Worm (Caenorhabditis elegans) whole organism, L3 larva: ENCODE data around the gene C16C10.4.

ENCODE experiments used
- R02D3.7 ChIP-seq: fragments of 150-350 bp; optimal IDR thresholded peaks from 2 replicates; lab custom pipeline; 2014; ENCODE audit warnings: missing biosample characterization, missing genetic modification characterization
- ZK546.5 ChIP-seq: sonication (generic microtip); optimal IDR thresholded peaks from 2 replicates; lab custom pipeline; 2017; ENCODE audit warnings: missing biosample characterization, missing genetic modification characterization
- ama-1 ChIP-seq: fragments of 150-350 bp; optimal IDR thresholded peaks from 2 replicates; lab custom pipeline; 2018
- ceh-16 ChIP-seq: sonication (generic microtip); optimal IDR thresholded peaks from 2 replicates; lab custom pipeline; 2017; ENCODE audit warnings: missing biosample characterization, missing genetic modification characterization
- ceh-28 ChIP-seq: fragments of 150-350 bp; optimal IDR thresholded peaks from 2 replicates; lab custom pipeline; 2014; ENCODE audit warnings: missing biosample characterization, missing genetic modification reagents, missing genetic modification characterization
- ceh-9 ChIP-seq: sonication (generic microtip); optimal IDR thresholded peaks from 2 replicates; lab custom pipeline; 2018; ENCODE audit warnings: missing biosample characterization, missing genetic modification characterization
- daf-12 ChIP-seq: fragments of 150-350 bp; optimal IDR thresholded peaks from 2 replicates; lab custom pipeline; 2014; ENCODE audit warnings: missing biosample characterization, missing genetic modification reagents, missing genetic modification characterization
- egl-27 ChIP-seq: sonication (generic microtip); optimal IDR thresholded peaks from 4 replicates; lab custom pipeline; 2017; ENCODE audit warnings: missing biosample characterization, missing genetic modification reagents, missing genetic modification characterization
- elt-1 ChIP-seq: fragments of 150-350 bp; optimal IDR thresholded peaks from 2 replicates; lab custom pipeline; 2014; ENCODE audit warnings: missing biosample characterization, missing genetic modification characterization
- elt-2 ChIP-seq: sonication (generic microtip); optimal IDR thresholded peaks from 2 replicates; lab custom pipeline; 2016; ENCODE audit warnings: missing genetic modification reagents, mild to moderate bottlenecking, missing genetic modification characterization, missing compliant biosample characterization
- eor-1 ChIP-seq, 2 experiments: fragments of 150-350 bp; optimal IDR thresholded peaks; 2 replicates each; lab custom pipeline; 2014 to 2018; ENCODE audit warnings: missing biosample characterization in 2 of 2, missing genetic modification characterization in 2 of 2
- fkh-2 ChIP-seq: fragments of 150-350 bp; optimal IDR thresholded peaks from 2 replicates; lab custom pipeline; 2014; ENCODE audit warnings: missing biosample characterization, missing genetic modification reagents, missing genetic modification characterization
- fos-1 ChIP-seq: fragments of 150-350 bp; optimal IDR thresholded peaks from 2 replicates; lab custom pipeline; 2014; ENCODE audit warnings: missing biosample characterization, missing genetic modification characterization
- hmg-11 ChIP-seq: sonication (generic microtip); optimal IDR thresholded peaks from 2 replicates; lab custom pipeline; 2016; ENCODE audit warnings: missing genetic modification characterization, missing compliant biosample characterization
- jun-1 ChIP-seq: fragments of 150-350 bp; optimal IDR thresholded peaks from 2 replicates; lab custom pipeline; 2014; ENCODE audit warnings: missing biosample characterization, missing genetic modification reagents, missing genetic modification characterization
- lin-15B ChIP-seq: fragments of 150-350 bp; optimal IDR thresholded peaks from 2 replicates; lab custom pipeline; 2014; ENCODE audit warnings: missing biosample characterization, missing genetic modification characterization
- mml-1 ChIP-seq: fragments of 150-350 bp; sonication (generic microtip); optimal IDR thresholded peaks from 3 replicates; lab custom pipeline; 2014; ENCODE audit warnings: missing biosample characterization, missing genetic modification characterization
- nfya-1 ChIP-seq: sonication (generic microtip); optimal IDR thresholded peaks from 2 replicates; lab custom pipeline; 2017; ENCODE audit warnings: missing genetic modification characterization, mild to moderate bottlenecking, missing compliant biosample characterization, antibody characterized with exemption, moderate library complexity; ENCODE audit not compliant: insufficient read depth
- nhr-23 ChIP-seq: fragments of 150-350 bp; optimal IDR thresholded peaks from 2 replicates; lab custom pipeline; 2014; ENCODE audit warnings: missing biosample characterization, missing genetic modification reagents, missing genetic modification characterization
- nhr-28 ChIP-seq: fragments of 150-350 bp; optimal IDR thresholded peaks from 2 replicates; lab custom pipeline; 2014; ENCODE audit warnings: missing biosample characterization, missing genetic modification characterization
- nhr-43 ChIP-seq: sonication (generic microtip); optimal IDR thresholded peaks from 2 replicates; lab custom pipeline; 2016; ENCODE audit warnings: mild to moderate bottlenecking, missing genetic modification characterization, missing compliant biosample characterization; ENCODE audit not compliant: poor library complexity, severe bottlenecking
- nhr-67 ChIP-seq: fragments of 150-350 bp; optimal IDR thresholded peaks from 2 replicates; lab custom pipeline; 2014; ENCODE audit warnings: missing biosample characterization, missing genetic modification characterization
- nhr-76 ChIP-seq: fragments of 150-350 bp; sonication (generic microtip); optimal IDR thresholded peaks from 5 replicates; lab custom pipeline; 2014; ENCODE audit warnings: missing biosample characterization, missing genetic modification characterization
- nhr-77 ChIP-seq: fragments of 150-350 bp; optimal IDR thresholded peaks from 2 replicates; lab custom pipeline; 2014; ENCODE audit warnings: missing biosample characterization, missing genetic modification characterization
- pqm-1 ChIP-seq: fragments of 150-350 bp; optimal IDR thresholded peaks from 2 replicates; lab custom pipeline; 2017; ENCODE audit warnings: missing biosample characterization, missing genetic modification characterization, inconsistent platforms
- skn-1 ChIP-seq: fragments of 150-350 bp; optimal IDR thresholded peaks from 2 replicates; lab custom pipeline; 2014; ENCODE audit warnings: missing biosample characterization, missing genetic modification characterization
- tbx-2 ChIP-seq: sonication (generic microtip); optimal IDR thresholded peaks from 2 replicates; lab custom pipeline; 2016; ENCODE audit warnings: mild to moderate bottlenecking, missing genetic modification characterization, missing compliant biosample characterization
- unc-39 ChIP-seq: sonication (generic microtip); optimal IDR thresholded peaks from 4 replicates; lab custom pipeline; 2017; ENCODE audit warnings: missing biosample characterization, missing genetic modification characterization
- unc-62 ChIP-seq: fragments of 150-350 bp; sonication (generic microtip); optimal IDR thresholded peaks from 4 replicates; lab custom pipeline; 2014; ENCODE audit warnings: missing biosample characterization, missing genetic modification reagents, missing genetic modification characterization
- ztf-11 ChIP-seq: fragments of 150-350 bp; optimal IDR thresholded peaks from 2 replicates; lab custom pipeline; 2014; ENCODE audit warnings: missing biosample characterization, missing genetic modification characterization
- ztf-4 ChIP-seq: fragments of 150-350 bp; optimal IDR thresholded peaks from 2 replicates; lab custom pipeline; 2014; ENCODE audit warnings: missing biosample characterization, missing genetic modification characterization

C16C10.4 gene

DNA sequence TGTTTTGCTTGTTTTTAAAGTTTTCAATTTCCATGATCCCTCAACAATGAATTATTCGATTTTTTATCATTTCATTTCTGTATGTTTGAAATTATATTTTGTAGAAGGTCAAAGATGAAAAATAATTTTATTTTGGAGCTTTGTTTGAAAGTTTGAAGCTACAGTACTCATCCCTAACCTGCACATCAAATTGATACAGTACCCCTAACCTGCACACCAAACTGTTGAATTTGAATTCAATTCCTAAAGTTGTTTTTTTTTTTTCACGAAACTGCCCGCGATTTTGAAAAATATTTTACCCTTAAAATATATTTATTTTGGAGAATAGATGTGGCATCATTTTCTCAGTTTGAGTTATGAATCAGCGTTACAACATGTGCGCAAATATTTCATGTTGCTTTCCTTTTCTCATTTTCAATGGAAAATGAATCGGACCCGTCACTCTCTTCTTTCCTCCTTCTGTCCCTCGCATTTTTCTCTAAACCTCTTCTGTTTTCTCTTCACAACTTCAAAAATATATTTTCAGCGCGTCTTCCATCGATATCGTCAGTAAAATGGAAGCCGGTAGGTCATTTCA lies 34.7 kb downstream of the C16C10.4 start, which contains the start of gene R74.8:
TSS of gene R74.8 (plus strand) at position 527 of the 577 bp plus-strand sequence.
- TF ChIP-seq nfya-1 (tag; lab: Kevin White, UChicago) (peak; percentile 11), R02D3.7 (no peak)

- TF ChIP-seq nhr-23 (tag; lab: Kevin White, UChicago) (no peak), ztf-11 (no peak), unc-39 (tag; lab: Kevin White, UChicago) (no peak), hmg-11 (tag; lab: Kevin White, UChicago) (no peak), elt-2 (no peak), R02D3.7 (no peak), ztf-4 (tag; lab: Kevin White, UChicago) (no peak), ama-1 (lab: Kevin White, UChicago) (no peak), pqm-1 (tag; lab: Kevin White, UChicago) (no peak), ceh-9 (tag; lab: Kevin White, UChicago) (no peak), fkh-2 (tag; lab: Kevin White, UChicago) (no peak), mml-1 (tag; lab: Kevin White, UChicago) (no peak)
These were observed 37.1 kb downstream of the C16C10.4 start for ce11 chrIII:4208210-4208609.

- TF ChIP-seq nhr-67 (tag; lab: Kevin White, UChicago), result no peak
- no peak for TF ChIP-seq elt-2
- TF ChIP-seq pqm-1 (tag; lab: Kevin White, UChicago), result no peak
- TF ChIP-seq eor-1 (tag; optimal IDR thresholded peaks at IDR 0.05; lab: Kevin White, UChicago), result no peak
- no peak for TF ChIP-seq hmg-11 (tag; lab: Kevin White, UChicago)
These were observed 38.1 kb downstream of the C16C10.4 start, which contains the start of gene phlp-2 for ce11 chrIII:4209188-4209587. TSS of gene phlp-2 (plus strand) at chrIII:4209488.

DNA sequence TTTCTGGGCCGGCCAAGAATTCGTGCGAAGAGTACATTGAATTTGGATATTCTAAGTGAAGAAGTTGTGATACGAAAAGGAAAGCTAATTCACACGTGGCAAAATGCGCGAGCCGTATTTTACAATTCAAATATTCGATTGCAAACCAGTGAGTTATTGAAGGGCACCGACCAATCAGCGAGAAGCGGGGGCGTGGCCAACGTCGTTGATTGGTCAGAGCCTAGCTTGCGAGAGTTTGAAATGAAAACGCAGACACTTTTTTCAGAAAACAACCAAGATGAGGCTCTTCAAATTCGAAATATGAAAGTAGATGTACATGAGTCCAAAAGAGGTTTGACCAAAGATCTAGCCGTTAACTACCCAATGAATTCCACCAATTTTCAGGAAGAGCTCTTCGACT lies 39.5 kb downstream of the C16C10.4 start:
- TF ChIP-seq nfya-1 (tag; lab: Kevin White, UChicago), result peak; percentile 93
- TF ChIP-seq daf-12 (tag; lab: Kevin White, UChicago), result no peak
- no peak for TF ChIP-seq skn-1 (tag; lab: Kevin White, UChicago)
- no peak for TF ChIP-seq egl-27 (tag; lab: Kevin White, UChicago)
- no peak for TF ChIP-seq ZK546.5 (tag; lab: Kevin White, UChicago)
- TF ChIP-seq ama-1 (lab: Kevin White, UChicago), result no peak
- TF ChIP-seq unc-62 (GFP tag; lab: Kevin White, UChicago), result no peak
- TF ChIP-seq, all 47 proteins: peak for 1

- TF ChIP-seq ceh-28 (no peak), nhr-43 (tag; lab: Kevin White, UChicago) (no peak), nhr-77 (no peak), jun-1 (tag; lab: Kevin White, UChicago) (no peak), nhr-67 (tag; lab: Kevin White, UChicago) (no peak), R02D3.7 (no peak), nhr-28 (tag; lab: Kevin White, UChicago) (no peak), elt-1 (no peak), nhr-76 (tag; lab: Kevin White, UChicago) (no peak), lin-15B (tag; lab: Kevin White, UChicago) (no peak), nhr-23 (tag; lab: Kevin White, UChicago) (no peak), unc-62 (GFP tag; lab: Kevin White, UChicago) (no peak), mml-1 (tag; lab: Kevin White, UChicago) (no peak), ZK546.5 (tag; lab: Kevin White, UChicago) (no peak), fos-1 (tag; lab: Kevin White, UChicago) (no peak), ceh-16 (tag; lab: Kevin White, UChicago) (no peak), hmg-11 (tag; lab: Kevin White, UChicago) (no peak), tbx-2 (tag; lab: Kevin White, UChicago) (no peak), ztf-4 (tag; lab: Kevin White, UChicago) (no peak)
These were observed 49.7 kb downstream of the C16C10.4 start for ce11 chrIII:4220864-4221263.

DNA sequence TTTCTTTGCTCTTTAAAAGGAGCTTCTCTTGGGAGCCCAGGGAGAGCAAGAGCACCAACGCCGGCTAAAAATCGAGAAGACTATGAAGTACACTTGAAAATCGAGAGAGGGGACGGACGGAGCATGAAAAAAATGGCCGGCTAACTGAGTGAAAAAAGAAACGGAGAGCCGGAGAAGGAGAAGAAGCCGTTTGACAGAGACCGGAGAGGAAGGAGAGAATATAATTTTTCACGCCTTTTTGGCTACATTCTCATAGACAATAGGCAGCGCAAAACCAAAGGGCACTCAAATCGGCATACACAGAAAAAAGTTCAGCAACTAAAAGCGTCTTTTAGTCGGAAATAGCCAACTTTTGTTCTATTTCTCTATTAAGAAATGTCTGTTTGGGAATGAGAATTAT lies 50.4 kb downstream of the C16C10.4 start:
- TF ChIP-seq lin-15B (tag; lab: Kevin White, UChicago) (no peak), nfya-1 (tag; lab: Kevin White, UChicago) (peak; percentile 30)
